Worm (Caenorhabditis elegans) whole organism, L1 larva: ENCODE measurements around the gene Y46H3A.5.

ENCODE experiments used
- C16A3.4 ChIP-seq: fragments of 150-350 bp; optimal IDR thresholded peaks from 2 replicates; lab custom pipeline; 2014; ENCODE audit warnings: missing biosample characterization, missing genetic modification characterization
- C34B4.2 ChIP-seq: sonication (generic microtip); optimal IDR thresholded peaks from 2 replicates; lab custom pipeline; 2017; ENCODE audit warnings: mild to moderate bottlenecking, missing genetic modification characterization, missing compliant biosample characterization
- aha-1 ChIP-seq: fragments of 150-350 bp; optimal IDR thresholded peaks from 2 replicates; lab custom pipeline; 2014; ENCODE audit warnings: missing biosample characterization, missing genetic modification characterization
- alr-1 ChIP-seq: fragments of 200-800 bp; sonication (Bioruptor generic); optimal IDR thresholded peaks from 2 replicates; lab custom pipeline; 2018; ENCODE audit warnings: borderline replicate concordance, mild to moderate bottlenecking, missing genetic modification characterization, missing compliant biosample characterization
- ama-1 ChIP-seq: fragments of 150-350 bp; optimal IDR thresholded peaks from 2 replicates; lab custom pipeline; 2014
- ceh-63 ChIP-seq: fragments of 200-800 bp; sonication (Bioruptor generic); optimal IDR thresholded peaks from 2 replicates; lab custom pipeline; 2018; ENCODE audit warnings: mild to moderate bottlenecking, missing genetic modification characterization, missing compliant biosample characterization
- ceh-8 ChIP-seq: fragments of 200-800 bp; sonication (Bioruptor generic); optimal IDR thresholded peaks from 2 replicates; lab custom pipeline; 2018; ENCODE audit warnings: mild to moderate bottlenecking, missing genetic modification characterization, moderate library complexity, missing compliant biosample characterization
- ceh-90 ChIP-seq: sonication (generic microtip); optimal IDR thresholded peaks from 2 replicates; lab custom pipeline; 2016; ENCODE audit warnings: missing genetic modification characterization, missing compliant biosample characterization
- dpl-1 ChIP-seq, 3 experiments: fragments of 150-350 bp in 2 of 3; sonication (generic microtip) in 1 of 3; optimal IDR thresholded peaks; 2 replicates each; lab custom pipeline; 2014 to 2017; ENCODE audit warnings: missing biosample characterization in 3 of 3, missing genetic modification characterization in 3 of 3, missing genetic modification reagents in 3 of 3
- dsc-1 ChIP-seq: sonication (generic microtip); optimal IDR thresholded peaks from 2 replicates; lab custom pipeline; 2016; ENCODE audit warnings: mild to moderate bottlenecking, missing genetic modification characterization, missing compliant biosample characterization
- efl-3 ChIP-seq: fragments of 200-800 bp; sonication (Bioruptor generic); optimal IDR thresholded peaks from 2 replicates; lab custom pipeline; 2018; ENCODE audit warnings: mild to moderate bottlenecking, missing genetic modification characterization, missing compliant biosample characterization
- egl-27 ChIP-seq, 2 experiments: fragments of 150-350 bp in 1 of 2; sonication (generic microtip); optimal IDR thresholded peaks; 3 replicates each; lab custom pipeline; 2017 to 2018; ENCODE audit warnings: missing biosample characterization in 2 of 2, missing genetic modification characterization in 2 of 2, missing genetic modification reagents in 2 of 2
- elt-2 ChIP-seq: sonication (generic microtip); optimal IDR thresholded peaks from 2 replicates; lab custom pipeline; 2016; ENCODE audit warnings: missing genetic modification characterization, mild to moderate bottlenecking, inconsistent platforms, missing compliant biosample characterization, missing genetic modification reagents
- fkh-10 ChIP-seq: sonication (generic microtip); optimal IDR thresholded peaks from 2 replicates; lab custom pipeline; 2017; ENCODE audit warnings: missing biosample characterization, missing genetic modification reagents, missing genetic modification characterization
- hlh-17 ChIP-seq: fragments of 200-800 bp; sonication (Bioruptor generic); optimal IDR thresholded peaks from 2 replicates; lab custom pipeline; 2018; ENCODE audit warnings: missing genetic modification characterization, mild to moderate bottlenecking, missing compliant biosample characterization, moderate library complexity, borderline replicate concordance
- hpl-2 ChIP-seq: fragments of 150-350 bp; optimal IDR thresholded peaks from 2 replicates; lab custom pipeline; 2014; ENCODE audit warnings: missing biosample characterization, missing genetic modification reagents, missing genetic modification characterization
- irx-1 ChIP-seq: sonication (generic microtip); optimal IDR thresholded peaks from 2 replicates; lab custom pipeline; 2016; ENCODE audit warnings: missing genetic modification characterization, missing compliant biosample characterization
- lin-35 ChIP-seq, 2 experiments: fragments of 150-350 bp; optimal IDR thresholded peaks; 2 replicates each; lab custom pipeline; 2014; ENCODE audit warnings: missing biosample characterization in 2 of 2, missing genetic modification characterization in 2 of 2, missing genetic modification reagents in 2 of 2
- lir-3 ChIP-seq: sonication (generic microtip); optimal IDR thresholded peaks from 2 replicates; lab custom pipeline; 2016; ENCODE audit warnings: mild to moderate bottlenecking, missing genetic modification characterization, moderate library complexity, missing compliant biosample characterization; ENCODE audit not compliant: poor library complexity
- lsy-2 ChIP-seq, 2 experiments: fragments of 150-350 bp; optimal IDR thresholded peaks; 2 replicates each; lab custom pipeline; 2014; ENCODE audit warnings: missing biosample characterization in 2 of 2, missing genetic modification characterization in 2 of 2
- mep-1 ChIP-seq: fragments of 150-350 bp; optimal IDR thresholded peaks from 2 replicates; lab custom pipeline; 2014; ENCODE audit warnings: missing biosample characterization, missing genetic modification characterization
- nhr-11 ChIP-seq: fragments of 150-350 bp; optimal IDR thresholded peaks from 2 replicates; lab custom pipeline; 2014; ENCODE audit warnings: missing biosample characterization, missing genetic modification characterization
- nhr-12 ChIP-seq: sonication (generic microtip); optimal IDR thresholded peaks from 2 replicates; lab custom pipeline; 2017; ENCODE audit warnings: missing biosample characterization, missing genetic modification characterization
- nhr-19 ChIP-seq: fragments of 200-800 bp; sonication (Bioruptor generic); conservative IDR thresholded peaks from 2 replicates; pipeline ENCODE4 v1.3.6; 2022; ENCODE audit warnings: missing genetic modification characterization, missing compliant biosample characterization
- nhr-20 ChIP-seq: sonication (generic microtip); optimal IDR thresholded peaks from 2 replicates; lab custom pipeline; 2016; ENCODE audit warnings: mild to moderate bottlenecking, missing genetic modification characterization, missing compliant biosample characterization
- nhr-76 ChIP-seq: sonication (generic microtip); optimal IDR thresholded peaks from 2 replicates; lab custom pipeline; 2017; ENCODE audit warnings: missing biosample characterization, missing genetic modification characterization
- nhr-77 ChIP-seq: fragments of 150-350 bp; optimal IDR thresholded peaks from 2 replicates; lab custom pipeline; 2014; ENCODE audit warnings: missing biosample characterization, missing genetic modification characterization
- nhr-84 ChIP-seq: sonication (generic microtip); optimal IDR thresholded peaks from 2 replicates; lab custom pipeline; 2017; ENCODE audit warnings: missing biosample characterization, missing genetic modification characterization
- pax-3 ChIP-seq: fragments of 200-800 bp; sonication (Bioruptor generic); optimal IDR thresholded peaks from 2 replicates; lab custom pipeline; 2018; ENCODE audit warnings: mild to moderate bottlenecking, missing genetic modification characterization, moderate library complexity, missing compliant biosample characterization
- skn-1 ChIP-seq: fragments of 150-350 bp; optimal IDR thresholded peaks from 2 replicates; lab custom pipeline; 2014; ENCODE audit warnings: missing biosample characterization, missing genetic modification characterization
- sptf-1 ChIP-seq: fragments of 150-350 bp; optimal IDR thresholded peaks from 2 replicates; lab custom pipeline; 2014; ENCODE audit warnings: missing biosample characterization, missing genetic modification characterization
- sup-37 ChIP-seq: fragments of 200-800 bp; sonication (Bioruptor generic); optimal IDR thresholded peaks from 2 replicates; lab custom pipeline; 2018; ENCODE audit warnings: mild to moderate bottlenecking, missing genetic modification characterization, missing compliant biosample characterization
- tbx-2 ChIP-seq: sonication (generic microtip); optimal IDR thresholded peaks from 2 replicates; lab custom pipeline; 2016; ENCODE audit warnings: missing genetic modification characterization, missing compliant biosample characterization
- unc-86 ChIP-seq: sonication (generic microtip); optimal IDR thresholded peaks from 2 replicates; lab custom pipeline; 2016; ENCODE audit warnings: missing genetic modification characterization, missing compliant biosample characterization
- unc-98 ChIP-seq: fragments of 200-800 bp; sonication (Bioruptor generic); IDR thresholded peaks from 2 replicates; pipeline ENCODE4 v1.3.6; 2022; ENCODE audit warnings: missing genetic modification characterization, missing compliant biosample characterization

The Y46H3A.5 gene

DNA sequence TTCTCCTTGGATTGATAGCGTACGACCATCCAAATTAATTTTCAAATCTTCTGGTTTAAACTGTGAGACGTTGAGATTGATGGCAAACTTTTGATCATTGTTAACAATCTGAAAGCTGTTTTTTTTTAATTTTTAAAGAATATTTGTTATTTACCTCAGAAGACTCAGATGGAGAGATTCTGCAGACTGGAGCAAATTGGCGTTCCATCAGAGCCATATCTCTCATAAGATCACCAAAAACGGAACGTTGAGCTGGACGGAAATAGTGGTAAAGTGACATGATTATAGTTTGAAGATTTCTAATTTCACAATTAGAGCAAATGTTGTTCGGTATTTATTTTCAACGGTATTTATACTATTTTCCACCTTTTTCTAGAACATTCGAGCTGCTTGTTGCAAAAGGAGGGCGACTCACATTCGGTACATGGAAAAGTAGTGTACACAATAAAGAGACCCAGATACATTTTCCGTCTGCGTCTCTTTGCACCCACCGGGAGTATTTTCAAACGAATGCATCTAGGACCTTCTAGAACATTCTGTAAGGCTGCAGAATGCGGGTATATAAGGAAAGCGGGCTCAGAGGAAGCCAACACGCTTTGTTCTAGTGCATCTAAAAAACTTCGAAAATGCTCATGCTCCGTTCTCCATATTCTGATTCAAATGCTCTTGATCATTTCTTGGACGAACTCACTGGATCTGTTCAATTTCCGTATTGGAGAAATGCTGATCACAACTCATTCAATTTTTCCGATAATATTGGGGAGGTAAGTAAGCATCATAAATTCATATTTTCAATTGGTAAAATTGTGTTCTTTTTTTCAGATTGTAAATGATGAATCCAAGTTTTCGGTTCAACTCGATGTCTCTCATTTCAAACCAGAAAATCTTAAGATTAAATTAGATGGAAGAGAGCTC is 9.8 kb downstream of the Y46H3A.5 start, which contains the start of the genes hsp-16.2 and hsp-16.41 (continued):
- TF ChIP-seq nhr-84 (tag; lab: Kevin White, UChicago), result no peak
- peak; percentile 55 for TF ChIP-seq nhr-19
- TF ChIP-seq skn-1 (tag; lab: Kevin White, UChicago), result peak; percentile 31
- no peak for TF ChIP-seq C34B4.2 (tag; lab: Kevin White, UChicago)
- no peak for TF ChIP-seq lir-3
- TF ChIP-seq nhr-20 (tag; lab: Kevin White, UChicago), result peak; percentile 73
- no peak for TF ChIP-seq efl-3 (GFP tag; lab: Kevin White, UChicago)
- no peak for TF ChIP-seq ceh-90 (tag; lab: Kevin White, UChicago)
- TF ChIP-seq lsy-2 (tag; optimal IDR thresholded peaks at IDR 0.05; lab: Kevin White, UChicago), result peak in 1 of 2 experiments; percentile 39
- no peak for TF ChIP-seq hpl-2 (GFP tag; lab: Kevin White, UChicago)
- no peak for TF ChIP-seq fkh-10 (GFP tag; lab: Kevin White, UChicago)
- TF ChIP-seq, all 84 proteins: peak for 35

DNA sequence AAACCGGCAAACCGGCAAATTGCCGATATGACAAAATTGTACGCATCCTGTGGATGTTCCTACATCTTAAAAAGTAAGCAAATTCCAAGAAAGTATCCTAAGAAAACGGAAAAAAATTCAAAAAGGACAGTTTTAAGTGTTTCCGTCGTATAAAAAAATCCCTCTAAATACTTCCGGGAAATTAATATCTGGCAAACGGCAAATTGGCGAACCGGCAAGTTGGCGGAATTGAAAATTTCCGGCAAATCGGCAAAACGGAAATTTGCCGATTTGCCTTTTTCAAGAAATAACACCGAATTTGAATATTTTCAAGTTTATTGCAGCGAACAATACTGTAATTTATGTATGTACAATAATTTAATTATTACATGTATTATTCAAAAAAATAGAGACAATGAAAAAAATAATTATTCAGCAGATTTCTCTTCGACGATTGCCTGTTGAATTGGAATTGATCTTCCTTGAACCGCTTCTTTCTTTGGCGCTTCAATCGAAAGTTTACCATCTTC is 10.6 kb downstream of the Y46H3A.5 start:
- no peak for TF ChIP-seq lin-35 (GFP tag; optimal IDR thresholded peaks at IDR 0.05; lab: Kevin White, UChicago)
- peak; percentile 81 for TF ChIP-seq mep-1 (tag; lab: Kevin White, UChicago)
- TF ChIP-seq ceh-8, result no peak
- TF ChIP-seq dpl-1 (GFP tag; optimal IDR thresholded peaks at IDR 0.05; lab: Kevin White, UChicago), result peak in 1 of 3 experiments; percentile 5
- no peak for TF ChIP-seq tbx-2 (tag; lab: Kevin White, UChicago)
- peak; percentile 59 for TF ChIP-seq skn-1 (tag; lab: Kevin White, UChicago)
- TF ChIP-seq, all 84 proteins: peak for 3

DNA sequence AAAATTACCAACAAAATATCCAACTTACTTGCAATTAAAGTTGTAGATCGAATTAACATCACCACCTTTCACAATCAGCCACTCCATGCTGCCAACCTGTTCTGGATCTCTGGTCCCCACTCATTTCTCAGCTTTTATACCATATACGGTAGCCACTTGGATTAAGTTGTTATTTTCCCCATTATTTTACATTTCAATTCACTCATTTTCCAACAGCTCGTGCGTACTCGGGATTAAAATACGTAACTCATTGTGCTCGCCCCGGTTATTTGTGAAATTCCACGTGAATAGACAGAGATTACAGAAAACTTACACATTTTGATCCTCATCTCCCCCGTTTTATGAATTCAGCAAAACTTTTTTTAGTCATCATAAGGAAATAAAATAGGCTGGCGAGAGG is 11.6 kb downstream of the Y46H3A.5 start, which contains the start of gene srt-41:
Gene srt-41 (minus strand): TSS at position 101 of the 400 bp plus-strand sequence.
- TF ChIP-seq pax-3 (tag; lab: Kevin White, UChicago), result peak; percentile 14
- TF ChIP-seq egl-27 (tag; optimal IDR thresholded peaks at IDR 0.05; lab: Kevin White, UChicago), result no peak
- no peak for TF ChIP-seq ama-1

DNA sequence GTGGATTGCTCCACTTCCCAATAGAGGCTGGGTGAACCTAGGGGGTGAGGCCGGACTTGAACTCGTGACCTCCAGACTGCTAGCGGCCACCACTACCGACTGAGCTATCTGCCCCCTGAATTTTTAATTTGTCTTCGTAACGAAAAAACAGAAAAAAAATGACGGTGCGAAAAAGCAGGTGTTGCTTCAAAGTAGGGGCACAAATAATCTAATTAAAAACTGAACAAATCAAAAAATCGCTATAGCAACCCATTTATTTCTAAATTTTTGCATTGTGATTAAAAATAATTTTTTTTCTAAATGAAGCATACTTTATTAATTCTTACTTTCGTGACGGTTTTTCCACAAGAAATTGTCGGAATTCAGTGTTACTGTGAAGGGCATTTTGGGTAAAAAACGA is 16.8 kb downstream of the Y46H3A.5 start, which contains the start of gene F36H9.10:
Gene F36H9.10 (plus strand): TSS at position 301 of the 400 bp plus-strand sequence.
- TF ChIP-seq nhr-77 (tag; lab: Kevin White, UChicago) (no peak), hpl-2 (GFP tag; lab: Kevin White, UChicago) (no peak), unc-98 (GFP tag; lab: Robert Waterston, UW) (no peak), sup-37 (GFP tag; lab: Kevin White, UChicago) (no peak), aha-1 (tag; lab: Kevin White, UChicago) (no peak), C16A3.4 (tag; lab: Kevin White, UChicago) (no peak), hlh-17 (GFP tag; lab: Kevin White, UChicago) (no peak), alr-1 (no peak), elt-2 (no peak), nhr-12 (tag; lab: Kevin White, UChicago) (no peak), ceh-63 (GFP tag; lab: Kevin White, UChicago) (no peak), dsc-1 (tag; lab: Kevin White, UChicago) (no peak), nhr-11 (tag; lab: Kevin White, UChicago) (no peak), unc-86 (tag; lab: Kevin White, UChicago) (no peak), ceh-8 (no peak), sptf-1 (tag; lab: Kevin White, UChicago) (no peak), nhr-20 (tag; lab: Kevin White, UChicago) (no peak), irx-1 (tag; lab: Kevin White, UChicago) (no peak), nhr-76 (tag; lab: Kevin White, UChicago) (no peak)
